Fruit fly (Drosophila melanogaster) Kc167 (cell line): ENCODE data around the gene RpS20.

Experiments used
- Myc ChIP-seq: fragments of >200 bp; optimal IDR thresholded peaks from 2 replicates; lab custom pipeline; 2017; ENCODE audit warnings: missing external identifiers
- Sin3A ChIP-seq: fragments of >200 bp; optimal IDR thresholded peaks from 2 replicates; lab custom pipeline; 2018; ENCODE audit warnings: missing external identifiers
- h ChIP-seq: fragments of >200 bp; optimal IDR thresholded peaks from 3 replicates; lab custom pipeline; 2018; ENCODE audit warnings: missing external identifiers
- insv ChIP-seq: fragments of >200 bp; optimal IDR thresholded peaks from 3 replicates; lab custom pipeline; 2018; ENCODE audit warnings: missing external identifiers
- psq ChIP-seq: fragments of >200 bp; optimal IDR thresholded peaks from 2 replicates; lab custom pipeline; 2017; ENCODE audit warnings: missing external identifiers
- ttk ChIP-seq: sonication (Bioruptor generic); optimal IDR thresholded peaks from 2 replicates; lab custom pipeline; 2017; ENCODE audit warnings: missing external identifiers

RpS20 gene

DNA sequence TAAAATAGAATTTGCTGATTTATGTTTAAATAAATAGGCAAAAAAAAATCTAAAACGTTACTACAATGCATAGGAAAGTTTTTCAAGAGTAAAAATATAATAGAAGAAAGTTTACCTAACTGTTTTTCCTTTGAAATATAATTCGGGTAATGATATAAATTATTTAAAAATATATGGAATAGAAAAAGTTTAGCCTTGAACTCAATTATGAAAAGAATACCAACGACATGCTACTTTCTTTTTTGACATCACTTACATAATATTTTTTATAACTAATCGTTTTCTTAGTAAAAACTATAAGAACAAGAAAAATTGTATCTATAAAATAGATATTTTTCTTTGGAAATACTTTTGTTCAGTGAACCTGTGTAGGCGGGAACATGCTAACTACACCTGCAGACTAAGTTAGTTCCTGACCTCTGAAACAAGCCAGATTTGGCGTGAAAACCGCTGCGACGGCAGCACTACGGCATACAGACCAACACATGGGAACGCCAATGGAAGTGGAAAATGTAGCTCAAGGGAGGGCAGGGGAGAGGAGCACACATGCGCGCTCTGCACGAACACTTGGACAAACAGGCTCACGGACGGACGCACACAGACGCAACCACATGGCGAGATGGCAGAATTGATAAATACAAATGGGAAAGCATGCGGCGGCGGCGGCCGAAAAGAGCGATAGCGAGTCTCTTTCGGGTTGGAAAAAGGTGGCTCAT lies 7.6 kb downstream of the RpS20 start:
- TF ChIP-seq insv (lab: Kevin White, UChicago) (no peak), h (lab: Kevin White, UChicago) (no peak), Myc (no peak), Sin3A (no peak), psq (no peak), ttk (lab: Kevin White, UChicago) (no peak)

dm6 chr3R:20830153-20830695 lies 8.2 kb downstream of the RpS20 start, which contains the start of gene Adss:
Gene Adss, minus strand, starts transcription at chr3R:20830580.
- no peak for TF ChIP-seq ttk (lab: Kevin White, UChicago)
- no peak for TF ChIP-seq h (lab: Kevin White, UChicago)
- no peak for TF ChIP-seq Myc
- no peak for TF ChIP-seq insv (lab: Kevin White, UChicago)
- TF ChIP-seq Sin3A, result no peak
- TF ChIP-seq psq, result no peak

- no peak for TF ChIP-seq Myc
- no peak for TF ChIP-seq Sin3A
- TF ChIP-seq insv (lab: Kevin White, UChicago), result no peak
- TF ChIP-seq psq, result no peak
- TF ChIP-seq h (lab: Kevin White, UChicago), result no peak
- TF ChIP-seq ttk (lab: Kevin White, UChicago), result no peak
Measured at dm6 chr3R:20830963-20831362, 9.0 kb downstream of the RpS20 start, which contains the start of gene CG31223. Gene CG31223, plus strand, starts transcription at chr3R:20831127.

dm6 chr3R:20832689-20833524 lies 10.9 kb downstream of the RpS20 start, which contains the start of gene Synd:
Gene Synd, plus strand, starts transcription at chr3R:20832799.
- TF ChIP-seq ttk (lab: Kevin White, UChicago) (no peak), insv (lab: Kevin White, UChicago) (no peak), Myc (no peak), h (lab: Kevin White, UChicago) (no peak), psq (no peak), Sin3A (no peak)

DNA sequence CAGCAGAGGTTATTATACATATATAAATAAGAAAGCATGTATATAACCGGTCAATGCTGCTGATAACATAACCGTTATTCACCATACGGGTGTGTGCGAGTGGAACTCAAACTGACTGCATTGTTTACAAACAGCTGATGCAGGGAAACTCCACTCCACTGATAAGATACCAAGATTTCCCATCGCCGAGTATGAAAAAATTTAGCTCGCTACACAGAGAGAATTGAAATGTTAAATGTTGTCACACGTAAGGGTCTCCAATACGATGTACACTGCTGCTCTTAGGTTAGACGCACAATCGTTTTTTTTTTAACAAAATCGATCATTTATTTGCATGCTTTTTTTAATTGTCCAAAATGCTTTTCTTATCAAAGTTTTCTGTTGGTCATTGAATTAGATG lies 11.7 kb downstream of the RpS20 start:
- TF ChIP-seq psq, result no peak
- no peak for TF ChIP-seq insv (lab: Kevin White, UChicago)
- TF ChIP-seq Myc, result no peak
- no peak for TF ChIP-seq ttk (lab: Kevin White, UChicago)
- TF ChIP-seq Sin3A, result no peak
- no peak for TF ChIP-seq h (lab: Kevin White, UChicago)

DNA sequence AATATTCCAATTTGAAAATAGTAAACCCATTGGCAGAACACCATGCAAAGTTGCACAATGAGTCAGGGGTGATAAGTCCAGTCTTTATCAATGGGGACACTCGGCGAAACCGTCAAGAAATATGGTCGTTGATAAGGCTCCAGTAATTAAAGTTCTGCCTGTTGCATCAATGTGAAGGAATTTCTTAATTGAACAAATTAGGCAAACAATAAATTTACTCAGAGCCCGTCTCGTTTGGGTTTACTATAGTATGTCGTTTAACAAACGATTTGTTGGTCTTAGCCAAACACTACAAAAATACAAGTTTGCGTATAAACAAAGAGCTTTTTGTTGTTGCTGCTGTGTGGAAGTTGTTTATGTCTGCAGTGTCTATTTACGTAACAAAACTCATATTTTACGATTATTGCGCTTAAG lies 12.8 kb downstream of the RpS20 start:
- TF ChIP-seq psq (no peak), Sin3A (no peak), Myc (no peak)

- TF ChIP-seq psq, result no peak
- no peak for TF ChIP-seq Myc
- no peak for TF ChIP-seq ttk (lab: Kevin White, UChicago)
- TF ChIP-seq h (lab: Kevin White, UChicago), result no peak
- no peak for TF ChIP-seq insv (lab: Kevin White, UChicago)
- TF ChIP-seq Sin3A, result no peak
Measured at dm6 chr3R:20835531-20835930, 13.6 kb downstream of the RpS20 start.

DNA sequence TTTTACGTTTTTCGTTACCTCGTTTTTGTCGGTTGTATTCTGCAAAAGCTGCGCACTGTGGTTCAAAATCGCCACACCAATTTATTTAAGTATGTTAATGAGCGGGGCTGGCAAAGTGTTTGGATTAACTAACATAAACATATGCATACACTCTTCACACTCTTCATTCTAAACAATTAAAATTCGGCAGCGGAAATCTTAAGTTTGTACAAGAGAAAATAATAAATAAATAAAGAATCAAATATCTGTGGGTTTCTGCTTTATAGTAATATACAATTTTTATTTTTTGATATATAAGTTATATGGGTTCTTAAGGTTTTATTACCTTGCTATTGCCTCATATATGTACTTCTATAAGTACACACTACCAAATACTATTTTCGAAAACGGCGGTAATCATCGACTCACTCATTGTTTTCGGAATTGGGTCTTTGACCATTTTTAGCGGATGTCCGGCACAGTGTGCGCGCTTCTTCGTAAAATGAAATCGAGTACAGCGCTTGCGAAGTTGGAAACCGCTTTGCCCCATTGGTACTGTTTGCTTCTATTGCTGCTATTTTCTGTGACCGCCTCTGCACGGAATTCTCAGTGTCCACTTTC lies 14.4 kb downstream of the RpS20 start:
- no peak for TF ChIP-seq ttk (lab: Kevin White, UChicago)
- TF ChIP-seq insv (lab: Kevin White, UChicago), result no peak
- TF ChIP-seq Myc, result no peak

dm6 chr3R:20837242-20837664 lies 15.3 kb downstream of the RpS20 start:
- TF ChIP-seq h (lab: Kevin White, UChicago), result no peak
- TF ChIP-seq psq, result no peak
- TF ChIP-seq Sin3A, result no peak
- no peak for TF ChIP-seq ttk (lab: Kevin White, UChicago)
- no peak for TF ChIP-seq Myc
- TF ChIP-seq insv (lab: Kevin White, UChicago), result no peak

dm6 chr3R:20838787-20839186 lies 16.8 kb downstream of the RpS20 start:
- TF ChIP-seq Sin3A (no peak), ttk (lab: Kevin White, UChicago) (no peak), insv (lab: Kevin White, UChicago) (no peak), Myc (no peak), h (lab: Kevin White, UChicago) (no peak), psq (no peak)

- TF ChIP-seq Myc (no peak), h (lab: Kevin White, UChicago) (no peak), Sin3A (no peak)
Measured at dm6 chr3R:20841840-20842239, 19.9 kb downstream of the RpS20 start, which contains the start of gene CG15695. Gene CG15695, plus strand, starts transcription at chr3R:20842140.

- TF ChIP-seq Myc, result no peak
- TF ChIP-seq insv (lab: Kevin White, UChicago), result no peak
- no peak for TF ChIP-seq Sin3A
- TF ChIP-seq ttk (lab: Kevin White, UChicago), result no peak
- TF ChIP-seq psq, result no peak
- no peak for TF ChIP-seq h (lab: Kevin White, UChicago)
Measured at dm6 chr3R:20845493-20845892, 23.5 kb downstream of the RpS20 start.
